Worm (Caenorhabditis elegans) whole organism, late embryonic: ENCODE measurements around the gene ZK1193.2.

Experiments used
- C08G9.2 ChIP-seq: sonication (generic microtip); optimal IDR thresholded peaks from 2 replicates; lab custom pipeline; 2016; ENCODE audit warnings: mild to moderate bottlenecking, missing genetic modification characterization, moderate library complexity, missing compliant biosample characterization
- T23F11.4 ChIP-seq: fragments of 200-800 bp; sonication (Bioruptor generic); optimal IDR thresholded peaks from 2 replicates; lab custom pipeline; 2018; ENCODE audit warnings: mild to moderate bottlenecking, missing genetic modification characterization, missing compliant biosample characterization
- ama-1 ChIP-seq: fragments of 150-350 bp; optimal IDR thresholded peaks from 2 replicates; lab custom pipeline; 2014
- ceh-22 ChIP-seq: sonication (generic microtip); optimal IDR thresholded peaks from 2 replicates; lab custom pipeline; 2017; ENCODE audit warnings: missing biosample characterization, missing genetic modification characterization
- ceh-30 ChIP-seq: fragments of 150-350 bp; optimal IDR thresholded peaks from 2 replicates; lab custom pipeline; 2014; ENCODE audit warnings: missing biosample characterization, missing genetic modification characterization
- ceh-34 ChIP-seq: sonication (generic microtip); optimal IDR thresholded peaks from 2 replicates; lab custom pipeline; 2016; ENCODE audit warnings: mild to moderate bottlenecking, missing genetic modification characterization, missing compliant biosample characterization
- ceh-45 ChIP-seq: fragments of 200-800 bp; sonication (Bioruptor generic); IDR thresholded peaks from 2 replicates; pipeline ENCODE4 v1.3.6; 2022; ENCODE audit warnings: missing genetic modification reagents, missing genetic modification characterization, missing compliant biosample characterization
- ceh-48 ChIP-seq: sonication (generic microtip); optimal IDR thresholded peaks from 2 replicates; lab custom pipeline; 2016; ENCODE audit warnings: missing genetic modification characterization, inconsistent platforms, missing compliant biosample characterization
- ceh-6 ChIP-seq: fragments of 200-800 bp; sonication (Bioruptor generic); optimal IDR thresholded peaks from 2 replicates; lab custom pipeline; 2018; ENCODE audit warnings: mild to moderate bottlenecking, missing genetic modification characterization, missing compliant biosample characterization
- che-1 ChIP-seq: sonication (generic microtip); optimal IDR thresholded peaks from 2 replicates; lab custom pipeline; 2016; ENCODE audit warnings: mild to moderate bottlenecking, missing genetic modification characterization, missing compliant biosample characterization
- elt-2 ChIP-seq: sonication (generic microtip); optimal IDR thresholded peaks from 2 replicates; lab custom pipeline; 2016; ENCODE audit warnings: missing genetic modification reagents, missing genetic modification characterization, missing compliant biosample characterization
- elt-4 ChIP-seq: sonication (generic microtip); optimal IDR thresholded peaks from 2 replicates; lab custom pipeline; 2016; ENCODE audit warnings: missing genetic modification characterization, missing compliant biosample characterization
- ets-4 ChIP-seq: sonication (generic microtip); optimal IDR thresholded peaks from 2 replicates; lab custom pipeline; 2016; ENCODE audit warnings: missing genetic modification characterization, missing compliant biosample characterization
- eyg-1 ChIP-seq: sonication (generic microtip); optimal IDR thresholded peaks from 2 replicates; lab custom pipeline; 2016; ENCODE audit warnings: missing genotype, missing genetic modification characterization, missing compliant biosample characterization
- fax-1 ChIP-seq: sonication (generic microtip); optimal IDR thresholded peaks from 2 replicates; lab custom pipeline; 2016; ENCODE audit warnings: missing genotype, missing genetic modification characterization, missing compliant biosample characterization
- gmeb-2 ChIP-seq: sonication (generic microtip); optimal IDR thresholded peaks from 2 replicates; lab custom pipeline; 2016; ENCODE audit warnings: missing genetic modification characterization, inconsistent platforms, missing compliant biosample characterization
- hlh-13 ChIP-seq: fragments of 200-800 bp; sonication (Bioruptor generic); optimal IDR thresholded peaks from 2 replicates; lab custom pipeline; 2018; ENCODE audit warnings: mild to moderate bottlenecking, missing genetic modification characterization, missing compliant biosample characterization
- hlh-30 ChIP-seq: sonication (generic microtip); optimal IDR thresholded peaks from 2 replicates; lab custom pipeline; 2017; ENCODE audit warnings: antibody characterized with exemption, missing genetic modification characterization, missing compliant biosample characterization; ENCODE audit not compliant: insufficient read depth
- hlh-6 ChIP-seq: sonication (generic microtip); optimal IDR thresholded peaks from 2 replicates; lab custom pipeline; 2016; ENCODE audit warnings: missing genotype, missing genetic modification characterization, missing compliant biosample characterization
- lin-11 ChIP-seq: fragments of 200-800 bp; sonication (Bioruptor generic); optimal IDR thresholded peaks from 2 replicates; lab custom pipeline; 2018; ENCODE audit warnings: mild to moderate bottlenecking, missing genetic modification characterization, missing compliant biosample characterization
- madf-2 ChIP-seq: sonication (generic microtip); optimal IDR thresholded peaks from 2 replicates; lab custom pipeline; 2017; ENCODE audit warnings: missing genetic modification characterization, missing compliant biosample characterization
- mec-3 ChIP-seq: sonication (generic microtip); optimal IDR thresholded peaks from 2 replicates; lab custom pipeline; 2016; ENCODE audit warnings: borderline replicate concordance, missing genetic modification characterization, missing compliant biosample characterization
- nfya-1 ChIP-seq: sonication (generic microtip); optimal IDR thresholded peaks from 2 replicates; lab custom pipeline; 2017; ENCODE audit warnings: missing genetic modification characterization, mild to moderate bottlenecking, missing compliant biosample characterization, antibody characterized with exemption, moderate library complexity
- nhr-11 ChIP-seq: fragments of 150-350 bp; optimal IDR thresholded peaks from 2 replicates; lab custom pipeline; 2014; ENCODE audit warnings: missing biosample characterization, missing genetic modification characterization
- pag-3 ChIP-seq: sonication (generic microtip); optimal IDR thresholded peaks from 2 replicates; lab custom pipeline; 2016; ENCODE audit warnings: missing compliant biosample characterization, missing genetic modification characterization, borderline replicate concordance
- pat-9 ChIP-seq: fragments of 200-800 bp; sonication (Bioruptor generic); optimal IDR thresholded peaks from 2 replicates; lab custom pipeline; 2018; ENCODE audit warnings: mild to moderate bottlenecking, missing genetic modification characterization, moderate library complexity, missing compliant biosample characterization
- pax-1 ChIP-seq: fragments of 150-350 bp; optimal IDR thresholded peaks from 2 replicates; lab custom pipeline; 2014; ENCODE audit warnings: missing biosample characterization, missing genetic modification characterization
- pha-2 ChIP-seq: sonication (generic microtip); optimal IDR thresholded peaks from 2 replicates; lab custom pipeline; 2017; ENCODE audit warnings: mild to moderate bottlenecking, missing genetic modification characterization, missing compliant biosample characterization
- pha-4 ChIP-seq: fragments of 150-350 bp; optimal IDR thresholded peaks from 2 replicates; lab custom pipeline; 2018; ENCODE audit warnings: missing biosample characterization, missing genetic modification reagents, missing genetic modification characterization
- pqm-1 ChIP-seq: sonication (generic microtip); optimal IDR thresholded peaks from 2 replicates; lab custom pipeline; 2016; ENCODE audit warnings: missing genetic modification characterization, missing compliant biosample characterization
- pros-1 ChIP-seq: fragments of 150-350 bp; optimal IDR thresholded peaks from 2 replicates; lab custom pipeline; 2014; ENCODE audit warnings: missing biosample characterization, missing genetic modification reagents, missing genetic modification characterization
- ref-2 ChIP-seq: sonication (generic microtip); optimal IDR thresholded peaks from 2 replicates; lab custom pipeline; 2016; ENCODE audit warnings: missing genetic modification characterization, missing compliant biosample characterization
- rnt-1 ChIP-seq: sonication (generic microtip); optimal IDR thresholded peaks from 2 replicates; lab custom pipeline; 2016; ENCODE audit warnings: missing genetic modification characterization, missing compliant biosample characterization
- syd-9 ChIP-seq: sonication (generic microtip); optimal IDR thresholded peaks from 2 replicates; lab custom pipeline; 2016; ENCODE audit warnings: mild to moderate bottlenecking, missing genetic modification characterization, moderate library complexity, missing compliant biosample characterization
- tbx-2 ChIP-seq: sonication (generic microtip); optimal IDR thresholded peaks from 2 replicates; lab custom pipeline; 2016; ENCODE audit warnings: missing genetic modification characterization, missing compliant biosample characterization
- tbx-7 ChIP-seq: sonication (generic microtip); optimal IDR thresholded peaks from 2 replicates; lab custom pipeline; 2016; ENCODE audit warnings: missing genotype, missing genetic modification characterization, missing compliant biosample characterization
- ttx-3 ChIP-seq: sonication (generic microtip); optimal IDR thresholded peaks from 2 replicates; lab custom pipeline; 2016; ENCODE audit warnings: missing genetic modification reagents, missing genetic modification characterization, missing compliant biosample characterization
- unc-3 ChIP-seq, 2 experiments: fragments of 200-800 bp in 1 of 2; sonication (Bioruptor generic) in 1 of 2; sonication (generic microtip) in 1 of 2; conservative IDR thresholded peaks in 1 of 2; optimal IDR thresholded peaks in 1 of 2; 2 replicates each; pipeline versions ENCODE4 v1.3.6 to Lab custom; 2016 to 2022; ENCODE audit warnings: missing compliant biosample characterization in 2 of 2, missing genetic modification characterization in 2 of 2, missing genetic modification reagents in 1 of 2
- unc-42 ChIP-seq: sonication (generic microtip); optimal IDR thresholded peaks from 2 replicates; lab custom pipeline; 2016; ENCODE audit warnings: missing genotype, missing genetic modification characterization, missing compliant biosample characterization
- zip-5 ChIP-seq: sonication (generic microtip); optimal IDR thresholded peaks from 2 replicates; lab custom pipeline; 2016; ENCODE audit warnings: missing genetic modification characterization, missing compliant biosample characterization

ZK1193.2 gene

DNA sequence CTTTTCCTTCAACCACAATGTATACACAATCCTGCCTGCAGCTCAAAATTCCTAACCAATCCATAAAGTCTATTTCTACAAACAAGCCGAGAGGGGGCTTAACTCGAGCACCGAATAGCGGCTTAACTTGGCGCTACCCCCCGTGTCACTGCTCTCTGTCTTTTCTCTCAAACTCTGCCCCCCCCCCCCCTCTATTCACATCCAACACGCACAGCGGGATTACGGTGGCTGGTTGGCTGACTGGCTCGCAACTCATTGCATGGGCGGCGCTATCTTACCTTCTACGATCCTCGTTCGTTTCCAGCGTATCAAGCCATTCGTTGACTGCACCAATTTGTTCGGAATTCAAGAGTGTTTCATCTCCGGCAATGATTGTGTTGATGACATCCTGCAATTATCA lies 6.2 kb upstream of the ZK1193.2 start:
- TF ChIP-seq nfya-1 (tag; lab: Kevin White, UChicago) (peak; percentile 54), pha-2 (tag; lab: Kevin White, UChicago) (no peak), ceh-34 (no peak), C08G9.2 (tag; lab: Kevin White, UChicago) (no peak), che-1 (tag; lab: Kevin White, UChicago) (no peak), gmeb-2 (tag; lab: Kevin White, UChicago) (no peak)

ce11 chrX:423757-424156 lies 1.7 kb downstream of the ZK1193.2 start:
- TF ChIP-seq ref-2 (no peak), ceh-6 (GFP tag; lab: Kevin White, UChicago) (no peak), tbx-2 (tag; lab: Kevin White, UChicago) (no peak), pha-2 (tag; lab: Kevin White, UChicago) (no peak), pros-1 (tag; lab: Kevin White, UChicago) (no peak), zip-5 (tag; lab: Kevin White, UChicago) (no peak), ceh-22 (tag; lab: Kevin White, UChicago) (no peak)

DNA sequence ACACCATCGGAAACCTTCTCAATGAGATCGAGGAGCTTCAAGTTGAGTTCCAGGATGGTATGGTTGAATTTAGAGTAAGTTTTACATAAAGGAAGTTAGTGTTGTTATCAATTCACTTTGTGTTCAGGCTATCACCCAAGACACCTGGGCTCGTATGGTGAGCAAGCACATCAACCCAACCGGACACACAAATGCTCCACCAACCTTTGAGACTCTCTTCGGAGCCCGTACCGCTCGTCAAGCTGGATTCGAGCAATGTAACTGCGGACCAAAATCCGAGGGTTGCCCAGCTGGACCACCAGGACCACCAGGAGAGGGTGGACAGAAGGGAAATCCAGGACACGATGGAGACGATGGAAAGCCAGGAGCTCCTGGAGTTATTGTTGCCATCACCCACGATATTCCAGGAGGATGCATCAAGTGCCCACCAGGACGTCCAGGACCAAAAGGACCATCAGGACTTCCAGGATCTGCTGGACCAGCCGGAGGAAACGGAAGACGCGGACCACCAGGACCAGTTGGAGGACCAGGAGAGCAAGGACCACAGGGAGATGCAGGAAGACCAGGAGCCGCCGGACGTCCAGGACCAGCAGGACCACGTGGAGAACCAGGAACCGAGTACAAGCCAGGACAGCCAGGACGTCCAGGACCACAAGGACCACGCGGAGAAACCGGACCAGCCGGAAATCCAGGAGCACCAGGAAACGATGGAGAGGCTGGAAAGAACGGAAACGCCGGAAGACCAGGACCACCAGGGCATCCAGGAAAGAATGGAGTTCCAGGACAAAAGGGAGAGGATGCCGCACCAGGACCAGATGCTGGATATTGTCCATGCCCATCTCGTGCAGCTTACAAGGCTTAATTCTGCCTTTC lies 3.4 kb downstream of the ZK1193.2 start:
- peak; percentile 15 for TF ChIP-seq C08G9.2 (tag; lab: Kevin White, UChicago)
- no peak for TF ChIP-seq elt-2 (tag; lab: Kevin White, UChicago)
- TF ChIP-seq hlh-6 (tag; lab: Kevin White, UChicago), result peak; percentile 5

ce11 chrX:421407-421784 lies 4.0 kb downstream of the ZK1193.2 start, which contains the start of gene col-19:
TSS of gene col-19 (plus strand) at chrX:421707.
- TF ChIP-seq fax-1 (tag; lab: Kevin White, UChicago), result no peak
- no peak for TF ChIP-seq ceh-45 (GFP tag; lab: Robert Waterston, UW)
- no peak for TF ChIP-seq syd-9 (tag; lab: Kevin White, UChicago)
- no peak for TF ChIP-seq C08G9.2 (tag; lab: Kevin White, UChicago)
- no peak for TF ChIP-seq tbx-7 (tag; lab: Kevin White, UChicago)
- no peak for TF ChIP-seq T23F11.4 (GFP tag; lab: Kevin White, UChicago)
- no peak for TF ChIP-seq elt-4
- TF ChIP-seq unc-42 (tag; lab: Kevin White, UChicago), result no peak

DNA sequence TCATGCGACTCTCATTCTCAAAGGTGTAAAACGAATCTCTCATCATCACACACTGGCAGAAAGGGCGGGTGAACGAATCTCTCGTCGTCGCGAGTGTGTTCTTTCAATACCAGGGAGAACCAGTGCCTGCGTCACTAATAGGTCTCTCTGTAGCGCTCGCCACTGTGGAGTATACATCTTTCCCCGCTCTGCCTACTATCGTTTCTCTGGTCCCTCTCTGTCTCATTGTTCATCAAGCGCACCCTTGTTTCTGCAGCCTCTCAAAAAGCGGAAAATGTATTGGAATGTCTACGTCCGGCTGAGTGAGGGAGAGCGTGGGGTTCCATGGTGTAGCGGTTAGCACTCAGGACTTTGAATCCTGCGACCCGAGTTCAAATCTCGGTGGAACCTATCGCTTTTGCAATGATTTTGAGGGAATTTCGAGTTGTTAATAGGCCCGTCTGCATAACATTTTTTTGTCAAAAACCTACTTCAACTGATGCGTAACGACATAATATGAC lies 15.3 kb downstream of the ZK1193.2 start:
- TF ChIP-seq rnt-1 (tag; lab: Kevin White, UChicago), result peak; percentile 91
- TF ChIP-seq ets-4 (tag; lab: Kevin White, UChicago), result peak; percentile 57
- peak; percentile 96 for TF ChIP-seq eyg-1 (tag; lab: Kevin White, UChicago)
- TF ChIP-seq hlh-30 (tag; lab: Kevin White, UChicago), result peak; percentile 39
- TF ChIP-seq lin-11 (tag; lab: Kevin White, UChicago), result peak; percentile 84
- peak; percentile 85 for TF ChIP-seq ceh-22 (tag; lab: Kevin White, UChicago)
- peak; percentile 35 for TF ChIP-seq pqm-1 (tag; lab: Kevin White, UChicago)
- peak; percentile 95 for TF ChIP-seq ceh-34
- TF ChIP-seq ref-2, result peak; percentile 85
- TF ChIP-seq che-1 (tag; lab: Kevin White, UChicago), result peak; percentile 83
- peak; percentile 86 for TF ChIP-seq tbx-2 (tag; lab: Kevin White, UChicago)
- peak; percentile 72 for TF ChIP-seq pag-3 (tag; lab: Kevin White, UChicago)
- TF ChIP-seq fax-1 (tag; lab: Kevin White, UChicago), result peak; percentile 81
- peak; percentile 77 for TF ChIP-seq T23F11.4 (GFP tag; lab: Kevin White, UChicago)
- TF ChIP-seq mec-3 (tag; lab: Kevin White, UChicago), result peak; percentile 18
- TF ChIP-seq pha-4, result no peak
- TF ChIP-seq hlh-13 (GFP tag; lab: Kevin White, UChicago), result peak; percentile 45
- peak; percentile 87 for TF ChIP-seq pat-9 (tag; lab: Kevin White, UChicago)
- TF ChIP-seq ceh-30 (tag; lab: Kevin White, UChicago), result peak; percentile 44
- peak; percentile 92 for TF ChIP-seq madf-2
- peak; percentile 90 for TF ChIP-seq syd-9 (tag; lab: Kevin White, UChicago)
- no peak for TF ChIP-seq ama-1 (lab: Kevin White, UChicago)
- TF ChIP-seq pax-1 (tag; lab: Kevin White, UChicago), result no peak
- peak; percentile 65 for TF ChIP-seq ceh-48 (tag; lab: Kevin White, UChicago)
- peak; percentile 86 for TF ChIP-seq unc-3 (GFP tag; conservative IDR thresholded peaks at IDR 0.05; lab: Robert Waterston, UW)
- peak; percentile 75 for TF ChIP-seq unc-3 (tag; optimal IDR thresholded peaks at IDR 0.05; lab: Kevin White, UChicago)
- no peak for TF ChIP-seq nhr-11
- TF ChIP-seq ttx-3 (tag; lab: Kevin White, UChicago), result peak; percentile 79
